Fruit fly (Drosophila melanogaster) whole organism, prepupa: ENCODE results near the gene CG14961.

Experiments used
- CG11294 ChIP-seq: fragments of 200-800 bp; sonication (Bioruptor generic); IDR thresholded peaks from 2 replicates; pipeline ENCODE4 v1.3.6; 2022; ENCODE audit warnings: missing biosample characterization, missing genetic modification characterization
- CG11902 ChIP-seq: fragments of 200-800 bp; sonication (Bioruptor generic); optimal IDR thresholded peaks from 3 replicates; lab custom pipeline; 2016; ENCODE audit warnings: missing biosample characterization, missing genetic modification characterization
- CG1621 ChIP-seq: fragments of 200-800 bp; sonication (Bioruptor generic); optimal IDR thresholded peaks from 3 replicates; lab custom pipeline; 2018; ENCODE audit warnings: missing biosample characterization, mild to moderate bottlenecking, missing genetic modification characterization
- CG4318 ChIP-seq: fragments of 200-800 bp; sonication (Bioruptor generic); optimal IDR thresholded peaks from 3 replicates; lab custom pipeline; 2017; ENCODE audit warnings: missing biosample characterization, mild to moderate bottlenecking, missing genetic modification characterization
- CG8119 ChIP-seq: fragments of 200-800 bp; sonication (Bioruptor generic); IDR thresholded peaks from 3 replicates; pipeline ENCODE4 v1.3.6; 2022; ENCODE audit warnings: missing biosample characterization, missing genetic modification characterization
- Eip93F ChIP-seq: fragments of 200-800 bp; sonication (Bioruptor generic); optimal IDR thresholded peaks from 2 replicates; lab custom pipeline; 2016; ENCODE audit warnings: missing biosample characterization, mild to moderate bottlenecking, missing genetic modification characterization
- Ets96B ChIP-seq: fragments of 200-800 bp; optimal IDR thresholded peaks from 2 replicates; lab custom pipeline; 2019; ENCODE audit warnings: missing biosample characterization, mild to moderate bottlenecking, missing genetic modification characterization, moderate library complexity
- Gug ChIP-seq: fragments of 200-800 bp; sonication (Bioruptor generic); IDR thresholded peaks from 2 replicates; pipeline ENCODE4 v1.3.6; 2022; ENCODE audit warnings: missing biosample characterization, missing genetic modification characterization
- Lpt ChIP-seq: fragments of 200-800 bp; sonication (Bioruptor generic); optimal IDR thresholded peaks from 3 replicates; lab custom pipeline; 2016; ENCODE audit warnings: missing biosample characterization, missing genetic modification characterization
- Met ChIP-seq: fragments of 200-800 bp; sonication (Bioruptor generic); optimal IDR thresholded peaks from 3 replicates; lab custom pipeline; 2016; ENCODE audit warnings: missing biosample characterization, missing genetic modification characterization
- cyc ChIP-seq: fragments of 200-800 bp; sonication (Bioruptor generic); optimal IDR thresholded peaks from 3 replicates; lab custom pipeline; 2016; ENCODE audit warnings: missing biosample characterization, missing genetic modification characterization
- fkh ChIP-seq: fragments of 200-800 bp; sonication (Bioruptor generic); optimal IDR thresholded peaks from 3 replicates; lab custom pipeline; 2017; ENCODE audit warnings: missing biosample characterization, mild to moderate bottlenecking, missing genetic modification characterization, moderate library complexity
- pdm3 ChIP-seq: fragments of 200-800 bp; sonication (Bioruptor generic); optimal IDR thresholded peaks from 3 replicates; lab custom pipeline; 2016; ENCODE audit warnings: missing biosample characterization, missing genetic modification characterization
- ss ChIP-seq, 2 experiments: fragments of 200-800 bp; sonication (Bioruptor generic); optimal IDR thresholded peaks; 2 replicates in 1 of 2; 3 replicates in 1 of 2; lab custom pipeline; 2017 to 2018; ENCODE audit warnings: mild to moderate bottlenecking in 2 of 2, missing biosample characterization in 2 of 2, missing genetic modification characterization in 2 of 2, moderate library complexity in 1 of 2

DNA sequence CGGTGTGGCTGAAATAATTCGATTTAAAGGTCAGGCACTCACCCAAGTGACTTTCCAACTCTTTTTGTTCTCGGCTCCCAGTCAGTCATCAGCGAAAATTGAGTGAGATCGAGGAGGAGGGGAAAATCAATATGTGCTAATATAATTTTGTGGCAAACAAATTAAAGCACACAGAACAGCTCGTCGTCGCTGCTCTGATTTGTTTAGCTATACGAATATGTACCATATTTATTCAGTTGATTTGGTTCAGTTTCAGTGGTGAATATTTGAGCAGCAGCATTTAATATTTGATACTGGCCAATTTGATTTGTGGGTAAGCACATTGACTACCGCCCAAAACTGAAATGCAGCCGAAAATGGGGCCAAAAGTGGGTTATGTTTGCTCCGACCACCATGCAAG lies 24.4 kb upstream of the CG14961 start:
- TF ChIP-seq Ets96B (tag; lab: Kevin White, UChicago), result no peak
- no peak for TF ChIP-seq Gug
- no peak for TF ChIP-seq cyc (GFP tag; lab: Kevin White, UChicago)
- TF ChIP-seq CG11294, result no peak
- no peak for TF ChIP-seq CG1621 (tag; lab: Kevin White, UChicago)
- no peak for TF ChIP-seq CG8119 (GFP tag; lab: Robert Waterston, UW)
- no peak for TF ChIP-seq Lpt (GFP tag; lab: Kevin White, UChicago)
- TF ChIP-seq ss (GFP tag; optimal IDR thresholded peaks at IDR 0.05; lab: Kevin White, UChicago), result no peak
- no peak for TF ChIP-seq CG11902 (GFP tag; lab: Kevin White, UChicago)
- TF ChIP-seq pdm3 (GFP tag; lab: Kevin White, UChicago), result no peak
- no peak for TF ChIP-seq CG4318 (GFP tag; lab: Kevin White, UChicago)
- TF ChIP-seq Met (GFP tag; lab: Kevin White, UChicago), result no peak
- TF ChIP-seq Eip93F (GFP tag; lab: Kevin White, UChicago), result no peak
- TF ChIP-seq fkh (GFP tag; lab: Kevin White, UChicago), result peak; percentile 84
